Fruit fly (Drosophila melanogaster): Measurements from ENCODE around the gene Pde9.

- TF ChIP-seq CG8478 (optimal IDR thresholded peaks at IDR 0.05) (no peak), CTCF (optimal IDR thresholded peaks at IDR 0.05) (no peak)
These were observed 16.6 kb upstream of the Pde9 start for dm6 chrX:12913729-12914128.

Data from S2 (cell line).